Fruit fly (Drosophila melanogaster): ENCODE results near the gene CG3690.

CG3690 gene

DNA sequence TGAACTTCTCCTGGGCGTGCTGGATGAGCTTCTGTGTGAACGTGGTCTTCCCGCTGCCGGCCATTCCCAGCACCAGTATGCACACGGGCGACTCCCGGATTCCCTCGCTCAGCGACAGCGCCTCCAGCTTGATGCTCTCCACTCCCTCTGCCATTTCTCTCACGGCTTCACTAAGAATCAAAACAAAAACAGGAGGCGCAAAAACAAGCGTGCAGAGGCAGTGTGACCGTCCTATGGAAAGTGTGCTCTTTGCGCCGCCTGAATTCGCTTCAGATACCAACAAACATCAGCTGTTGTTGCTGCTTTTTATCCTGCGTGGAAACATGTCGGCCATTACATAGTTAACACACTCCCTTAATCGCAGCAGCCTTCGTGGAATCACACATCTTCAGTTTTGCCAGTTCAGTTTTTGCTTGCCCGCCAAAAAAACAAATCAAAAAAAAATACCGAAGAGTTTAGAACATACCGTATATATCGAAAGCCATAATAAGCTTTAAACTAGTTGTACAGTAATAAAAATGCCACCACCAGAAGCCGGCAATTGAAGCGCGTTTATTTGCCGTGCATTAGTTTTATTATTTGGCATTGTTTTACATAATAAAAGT lies 11.0 kb downstream of the CG3690 start, which contains the start of the genes CG3704 and mus81:
Gene CG3704 (minus strand): TSS at position 226 of the 605 bp plus-strand sequence.
Gene mus81 (plus strand): TSS at position 496 of the 605 bp plus-strand sequence.
- no peak for TF ChIP-seq psq (optimal IDR thresholded peaks at IDR 0.05)
- no peak for TF ChIP-seq ttk (optimal IDR thresholded peaks at IDR 0.05)
- TF ChIP-seq Myc (optimal IDR thresholded peaks at IDR 0.05), result no peak
- no peak for TF ChIP-seq Sin3A (optimal IDR thresholded peaks at IDR 0.05)
- TF ChIP-seq insv (optimal IDR thresholded peaks at IDR 0.05), result no peak
- TF ChIP-seq h (optimal IDR thresholded peaks at IDR 0.05), result no peak

- TF ChIP-seq ttk (optimal IDR thresholded peaks at IDR 0.05), result no peak
- TF ChIP-seq h (optimal IDR thresholded peaks at IDR 0.05), result no peak
- no peak for TF ChIP-seq Sin3A (optimal IDR thresholded peaks at IDR 0.05)
- no peak for TF ChIP-seq insv (optimal IDR thresholded peaks at IDR 0.05)
- TF ChIP-seq psq (optimal IDR thresholded peaks at IDR 0.05), result no peak
- no peak for TF ChIP-seq Myc (optimal IDR thresholded peaks at IDR 0.05)
These were observed 15.8 kb downstream of the CG3690 start for dm6 chrX:935901-936207.

DNA sequence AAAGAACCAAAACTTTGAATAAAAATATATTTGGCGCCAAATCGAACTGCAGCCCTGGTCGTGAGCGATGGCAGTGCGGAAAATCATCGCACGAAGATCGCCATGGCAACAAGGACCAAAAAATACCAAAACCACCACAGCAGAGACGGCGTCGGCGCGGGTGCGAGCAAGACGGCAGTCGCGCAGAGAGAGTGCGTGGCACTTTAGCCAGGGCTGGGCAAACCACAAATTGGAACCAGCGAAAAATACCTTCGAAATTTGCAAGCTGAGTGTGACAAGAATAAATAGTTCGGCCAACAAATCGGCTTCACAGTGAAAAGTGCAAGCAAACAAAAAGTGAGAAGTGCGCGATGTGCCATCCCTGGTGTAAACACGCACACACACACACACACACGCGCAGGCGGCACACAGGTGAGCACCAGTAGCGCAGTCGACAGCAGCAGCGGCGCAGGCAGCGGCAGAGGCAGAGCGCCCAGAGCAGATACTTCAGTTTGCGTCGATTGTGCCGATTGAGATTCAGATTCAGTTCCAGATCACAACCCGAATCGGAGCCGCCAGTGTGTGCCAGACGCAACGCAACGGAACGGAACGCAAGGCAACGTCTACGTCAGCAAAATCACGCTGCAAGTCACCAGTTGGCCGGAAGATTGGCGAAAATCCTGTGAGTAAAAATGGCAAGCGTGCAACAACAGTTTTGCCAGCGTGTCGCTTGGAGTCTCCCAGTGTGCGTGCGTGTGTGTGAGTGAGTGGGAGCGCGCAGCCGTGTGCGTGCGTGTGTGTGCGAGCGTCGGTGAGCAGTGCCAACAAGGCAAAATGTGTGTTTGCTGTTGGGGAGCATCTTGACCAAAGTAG lies 16.4 kb downstream of the CG3690 start, which contains the start of gene TRAM:
Gene TRAM (plus strand): TSS at position 184 of the 852 bp plus-strand sequence.
- TF ChIP-seq Myc (optimal IDR thresholded peaks at IDR 0.05), result no peak
- TF ChIP-seq insv (optimal IDR thresholded peaks at IDR 0.05), result no peak
- TF ChIP-seq h (optimal IDR thresholded peaks at IDR 0.05), result no peak
- no peak for TF ChIP-seq psq (optimal IDR thresholded peaks at IDR 0.05)
- no peak for TF ChIP-seq ttk (optimal IDR thresholded peaks at IDR 0.05)
- no peak for TF ChIP-seq Sin3A (optimal IDR thresholded peaks at IDR 0.05)

dm6 chrX:933997-934396 lies 17.7 kb downstream of the CG3690 start:
- TF ChIP-seq Myc (optimal IDR thresholded peaks at IDR 0.05), result no peak
- no peak for TF ChIP-seq Sin3A (optimal IDR thresholded peaks at IDR 0.05)
- TF ChIP-seq h (optimal IDR thresholded peaks at IDR 0.05), result no peak

- no peak for TF ChIP-seq insv (optimal IDR thresholded peaks at IDR 0.05)
- no peak for TF ChIP-seq h (optimal IDR thresholded peaks at IDR 0.05)
- TF ChIP-seq ttk (optimal IDR thresholded peaks at IDR 0.05), result no peak
- TF ChIP-seq psq (optimal IDR thresholded peaks at IDR 0.05), result no peak
- no peak for TF ChIP-seq Myc (optimal IDR thresholded peaks at IDR 0.05)
- no peak for TF ChIP-seq Sin3A (optimal IDR thresholded peaks at IDR 0.05)
These were observed 18.8 kb downstream of the CG3690 start for dm6 chrX:932859-933258.

dm6 chrX:932166-932565 lies 19.5 kb downstream of the CG3690 start, which contains the start of the genes CG32815 and CG3706:
CG32815 (plus strand) TSS chrX:932466.
CG3706 (minus strand) TSS chrX:932475.
- TF ChIP-seq ttk (optimal IDR thresholded peaks at IDR 0.05), result no peak
- no peak for TF ChIP-seq Sin3A (optimal IDR thresholded peaks at IDR 0.05)
- no peak for TF ChIP-seq Myc (optimal IDR thresholded peaks at IDR 0.05)
- TF ChIP-seq h (optimal IDR thresholded peaks at IDR 0.05), result no peak
- no peak for TF ChIP-seq insv (optimal IDR thresholded peaks at IDR 0.05)
- no peak for TF ChIP-seq psq (optimal IDR thresholded peaks at IDR 0.05)

DNA sequence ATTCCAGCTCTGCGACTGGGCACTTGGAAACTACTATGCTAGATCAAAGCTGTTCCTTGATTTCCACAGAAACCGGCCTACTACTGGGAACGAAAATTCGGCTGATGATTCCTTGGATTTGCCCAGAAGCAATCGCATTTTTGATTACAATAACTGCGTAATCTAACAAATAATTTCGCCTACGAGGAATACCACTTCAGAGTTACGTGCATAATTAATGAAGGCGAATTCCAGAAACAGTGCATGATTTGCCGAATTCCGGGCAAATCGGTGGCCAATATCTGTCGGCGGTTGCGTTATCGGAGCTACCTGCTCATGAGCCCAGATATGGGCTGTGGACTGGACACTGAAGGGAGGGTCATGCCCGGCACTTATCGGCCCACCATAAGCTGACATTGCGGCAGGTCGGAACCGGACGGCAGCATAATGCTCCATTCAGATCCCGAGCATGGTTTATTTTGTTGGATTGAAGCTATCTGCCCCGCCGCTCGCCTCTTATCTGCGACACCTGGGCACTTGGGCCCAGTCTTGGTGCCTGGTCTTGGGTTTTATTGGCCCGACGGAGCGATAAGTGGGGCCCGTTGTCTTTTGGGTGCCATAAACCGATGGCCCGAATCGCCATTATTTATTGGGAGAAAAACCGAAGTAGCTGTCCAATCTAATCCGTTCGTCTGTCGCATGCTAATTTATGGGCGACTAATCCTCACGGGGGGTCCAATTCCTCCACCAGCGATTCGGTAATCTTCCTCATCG lies 21.5 kb downstream of the CG3690 start, which contains the start of gene CG3708:
Gene CG3708 (minus strand): TSS at position 51 of the 753 bp plus-strand sequence.
- no peak for TF ChIP-seq psq (optimal IDR thresholded peaks at IDR 0.05)
- no peak for TF ChIP-seq h (optimal IDR thresholded peaks at IDR 0.05)
- TF ChIP-seq Sin3A (optimal IDR thresholded peaks at IDR 0.05), result no peak
- TF ChIP-seq Myc (optimal IDR thresholded peaks at IDR 0.05), result no peak
- no peak for TF ChIP-seq ttk (optimal IDR thresholded peaks at IDR 0.05)
- no peak for TF ChIP-seq insv (optimal IDR thresholded peaks at IDR 0.05)

DNA sequence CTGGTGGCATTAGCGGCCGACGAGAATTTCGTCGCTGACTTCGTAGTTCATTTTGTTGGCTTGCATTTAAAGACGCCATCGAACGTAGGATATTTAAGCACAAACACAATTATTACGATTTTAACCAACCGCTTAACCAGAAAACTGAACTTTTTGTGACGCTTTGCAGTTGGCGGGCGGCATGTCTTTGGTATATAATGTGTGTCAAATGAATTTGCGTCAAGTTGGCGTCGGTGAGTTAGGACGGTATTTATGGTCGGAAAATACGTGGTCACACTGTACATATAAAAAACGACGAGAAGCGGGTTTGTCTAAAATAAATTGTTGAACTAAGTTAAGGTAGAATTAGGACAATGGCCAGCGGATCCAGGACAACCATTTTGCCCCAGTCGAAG lies 23.8 kb downstream of the CG3690 start, which contains the start of the genes CG43867 and MED22:
Gene CG43867 (minus strand): TSS at position 113 of the 395 bp plus-strand sequence.
Gene MED22 (plus strand): TSS at position 277 of the 395 bp plus-strand sequence.
- TF ChIP-seq ttk (optimal IDR thresholded peaks at IDR 0.05) (no peak), psq (optimal IDR thresholded peaks at IDR 0.05) (no peak), insv (optimal IDR thresholded peaks at IDR 0.05) (no peak)

dm6 chrX:927209-927862 lies 24.4 kb downstream of the CG3690 start, which contains the start of gene Lztr1:
Lztr1 (minus strand) TSS chrX:927582.
- TF ChIP-seq h (optimal IDR thresholded peaks at IDR 0.05) (no peak), Myc (optimal IDR thresholded peaks at IDR 0.05) (no peak), Sin3A (optimal IDR thresholded peaks at IDR 0.05) (no peak), insv (optimal IDR thresholded peaks at IDR 0.05) (no peak), ttk (optimal IDR thresholded peaks at IDR 0.05) (no peak)

- TF ChIP-seq Sin3A (optimal IDR thresholded peaks at IDR 0.05), result no peak
- no peak for TF ChIP-seq h (optimal IDR thresholded peaks at IDR 0.05)
- TF ChIP-seq Myc (optimal IDR thresholded peaks at IDR 0.05), result no peak
- TF ChIP-seq ttk (optimal IDR thresholded peaks at IDR 0.05), result no peak
- TF ChIP-seq psq (optimal IDR thresholded peaks at IDR 0.05), result no peak
- TF ChIP-seq insv (optimal IDR thresholded peaks at IDR 0.05), result no peak
These were observed 30.3 kb downstream of the CG3690 start for dm6 chrX:921359-921758.

- TF ChIP-seq insv (optimal IDR thresholded peaks at IDR 0.05) (no peak), ttk (optimal IDR thresholded peaks at IDR 0.05) (no peak)
These were observed 42.8 kb downstream of the CG3690 start for dm6 chrX:908763-909497.
